Fruit fly (Drosophila melanogaster): Measurements from ENCODE around the gene Hsp110.

DNA sequence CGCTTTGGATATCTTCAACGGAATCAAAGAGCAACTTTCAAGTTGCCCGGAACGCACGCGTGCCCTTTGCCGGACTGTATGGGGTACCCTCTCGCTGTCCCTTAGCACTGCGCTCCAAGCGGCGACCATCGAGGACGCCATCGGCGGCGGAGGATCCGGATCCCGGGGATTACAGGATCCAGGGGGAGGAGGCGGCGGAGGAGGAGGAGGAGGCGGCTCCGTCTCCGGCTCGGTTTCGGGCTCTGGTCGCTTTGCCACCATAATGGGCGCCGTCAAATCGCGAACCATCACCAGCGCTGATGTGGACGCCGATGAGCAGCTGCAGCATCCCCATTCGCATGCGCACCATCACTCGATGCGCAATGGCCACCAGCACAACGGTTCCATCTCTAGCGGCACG lies 17.0 kb downstream of the Hsp110 start:
- no peak for TF ChIP-seq Hr78 (GFP tag; optimal IDR thresholded peaks at IDR 0.05)
- TF ChIP-seq CG32264 (GFP tag; optimal IDR thresholded peaks at IDR 0.05): no peak
- TF ChIP-seq h (GFP tag; optimal IDR thresholded peaks at IDR 0.05): no peak
- TF ChIP-seq HLH106 (tag; optimal IDR thresholded peaks at IDR 0.05): no peak
- TF ChIP-seq pan (optimal IDR thresholded peaks at IDR 0.05): no peak
- TF ChIP-seq Rel (GFP tag; optimal IDR thresholded peaks at IDR 0.05): no peak
- no peak for TF ChIP-seq Rel (tag; optimal IDR thresholded peaks at IDR 0.05)
- TF ChIP-seq Mio (GFP tag; optimal IDR thresholded peaks at IDR 0.05): no peak
- no peak for TF ChIP-seq ey (GFP tag; optimal IDR thresholded peaks at IDR 0.05)

All from whole organism, wandering third instar larva.